Fruit fly (Drosophila melanogaster) whole organism, embryonic: ENCODE data around the gene Tollo.

Experiments
- Antp ChIP-seq: fragments of 200-800 bp; sonication (Bioruptor generic); optimal IDR thresholded peaks from 3 replicates; lab custom pipeline; 2016; ENCODE audit warnings: missing biosample characterization, missing genetic modification characterization
- Bdp1 ChIP-seq: fragments of 200-800 bp; sonication (Bioruptor generic); optimal IDR thresholded peaks from 3 replicates; lab custom pipeline; 2016; ENCODE audit warnings: missing biosample characterization, missing genetic modification characterization
- CG1024 ChIP-seq: fragments of 200-800 bp; sonication (Bioruptor generic); IDR thresholded peaks from 2 replicates; pipeline ENCODE4 v1.3.6; 2022; ENCODE audit warnings: missing biosample characterization, missing genetic modification characterization
- CG10366 ChIP-seq: fragments of 200-800 bp; sonication (Bioruptor generic); IDR thresholded peaks from 2 replicates; pipeline ENCODE4 v1.3.6; 2022; ENCODE audit warnings: missing biosample characterization, missing genetic modification characterization
- CG11247 ChIP-seq: fragments of 200-800 bp; sonication (Bioruptor generic); IDR thresholded peaks from 2 replicates; pipeline ENCODE4 v1.3.6; 2022; ENCODE audit warnings: missing biosample characterization, missing genetic modification characterization
- CG11456 ChIP-seq: fragments of 200-800 bp; sonication (Bioruptor generic); IDR thresholded peaks from 3 replicates; pipeline ENCODE4 v1.3.6; 2022; ENCODE audit warnings: missing biosample characterization, missing genetic modification characterization
- CG11695 ChIP-seq: fragments of 200-800 bp; sonication (Bioruptor generic); IDR thresholded peaks from 3 replicates; pipeline ENCODE4 v1.3.6; 2022; ENCODE audit warnings: missing biosample characterization, missing genetic modification characterization
- CG12071 ChIP-seq: fragments of 200-800 bp; sonication (Bioruptor generic); optimal IDR thresholded peaks from 3 replicates; lab custom pipeline; 2018; ENCODE audit warnings: missing biosample characterization, mild to moderate bottlenecking, missing genetic modification characterization
- CG14860 ChIP-seq: fragments of 200-800 bp; sonication (Bioruptor generic); IDR thresholded peaks from 3 replicates; pipeline ENCODE4 v1.3.6; 2022; ENCODE audit warnings: missing biosample characterization, missing genetic modification characterization; ENCODE audit not compliant: partially characterized antibody
- CG1529 ChIP-seq: fragments of 200-800 bp; sonication (Bioruptor generic); optimal IDR thresholded peaks from 3 replicates; lab custom pipeline; 2018; ENCODE audit warnings: missing biosample characterization, missing genetic modification characterization
- CG2875 ChIP-seq: fragments of 200-800 bp; sonication (Bioruptor generic); optimal IDR thresholded peaks from 2 replicates; lab custom pipeline; 2017; ENCODE audit warnings: missing biosample characterization, mild to moderate bottlenecking, missing genetic modification characterization, missing genetic modification reagents
- CG30020 ChIP-seq: fragments of 200-800 bp; optimal IDR thresholded peaks from 2 replicates; lab custom pipeline; 2019; ENCODE audit warnings: missing biosample characterization, mild to moderate bottlenecking, missing genetic modification characterization, moderate library complexity
- CG31224 ChIP-seq: fragments of 200-800 bp; sonication (Bioruptor generic); IDR thresholded peaks from 2 replicates; pipeline ENCODE4 v1.3.6; 2022; ENCODE audit warnings: missing biosample characterization, missing genetic modification characterization
- CG33213 ChIP-seq: fragments of 200-800 bp; sonication (Bioruptor generic); optimal IDR thresholded peaks from 3 replicates; lab custom pipeline; 2016; ENCODE audit warnings: missing biosample characterization, missing genetic modification characterization
- CG3407 ChIP-seq: fragments of 200-800 bp; sonication (Bioruptor generic); optimal IDR thresholded peaks from 2 replicates; lab custom pipeline; 2018; ENCODE audit warnings: missing biosample characterization, mild to moderate bottlenecking, missing genetic modification characterization
- CG3838 ChIP-seq: fragments of 200-800 bp; sonication (Bioruptor generic); optimal IDR thresholded peaks from 3 replicates; lab custom pipeline; 2016; ENCODE audit warnings: missing biosample characterization, missing genetic modification characterization
- CG4328 ChIP-seq: fragments of 200-800 bp; sonication (Bioruptor generic); optimal IDR thresholded peaks from 3 replicates; lab custom pipeline; 2017; ENCODE audit warnings: missing biosample characterization, missing genetic modification reagents, missing genetic modification characterization
- CG6765 ChIP-seq: fragments of 200-800 bp; sonication (Bioruptor generic); optimal IDR thresholded peaks from 3 replicates; lab custom pipeline; 2017; ENCODE audit warnings: missing biosample characterization, mild to moderate bottlenecking, missing genetic modification characterization
- CG8478 ChIP-seq: fragments of >200 bp; optimal IDR thresholded peaks from 2 replicates; lab custom pipeline; 2018
- CG9817 ChIP-seq: fragments of 200-800 bp; sonication (Bioruptor generic); optimal IDR thresholded peaks from 2 replicates; lab custom pipeline; 2018; ENCODE audit warnings: missing biosample characterization, mild to moderate bottlenecking, missing genetic modification characterization, moderate library complexity
- Camta ChIP-seq: fragments of 200-800 bp; sonication (Bioruptor generic); optimal IDR thresholded peaks from 2 replicates; lab custom pipeline; 2016; ENCODE audit warnings: missing biosample characterization, missing genetic modification characterization
- Chrac-16 ChIP-seq: fragments of 200-800 bp; sonication (Bioruptor generic); optimal IDR thresholded peaks from 3 replicates; lab custom pipeline; 2016; ENCODE audit warnings: missing biosample characterization, missing genetic modification characterization
- Dp ChIP-seq: fragments of 200-800 bp; sonication (Bioruptor generic); optimal IDR thresholded peaks from 2 replicates; lab custom pipeline; 2018; ENCODE audit warnings: missing biosample characterization, mild to moderate bottlenecking, missing genetic modification characterization, moderate library complexity
- E2f1 ChIP-seq: fragments of 200-800 bp; sonication (Bioruptor generic); IDR thresholded peaks from 2 replicates; pipeline ENCODE4 v1.3.6; 2022; ENCODE audit warnings: missing biosample characterization, missing genetic modification characterization
- GATAe ChIP-seq: fragments of 200-800 bp; sonication (Bioruptor generic); conservative IDR thresholded peaks from 2 replicates; pipeline ENCODE4 v1.3.6; 2022; ENCODE audit warnings: missing biosample characterization, missing genetic modification characterization
- Hr39 ChIP-seq: fragments of >200 bp; optimal IDR thresholded peaks from 2 replicates; lab custom pipeline; 2017
- Hr51 ChIP-seq, 2 experiments: fragments of 200-800 bp; sonication (Bioruptor generic); optimal IDR thresholded peaks; 2 replicates in 1 of 2; 3 replicates in 1 of 2; lab custom pipeline; 2016 to 2018; ENCODE audit warnings: missing biosample characterization in 2 of 2, missing genetic modification characterization in 2 of 2, mild to moderate bottlenecking in 1 of 2, moderate library complexity in 1 of 2
- Hsf ChIP-seq: fragments of 200-800 bp; sonication (Bioruptor generic); optimal IDR thresholded peaks from 3 replicates; lab custom pipeline; 2016; ENCODE audit warnings: missing biosample characterization, missing genetic modification characterization
- Lpt ChIP-seq: fragments of >200 bp; optimal IDR thresholded peaks from 2 replicates; lab custom pipeline; 2018; ENCODE audit warnings: missing biosample characterization, missing genetic modification characterization
- MESR4 ChIP-seq: fragments of 200-800 bp; sonication (Bioruptor generic); optimal IDR thresholded peaks from 2 replicates; lab custom pipeline; 2018; ENCODE audit warnings: missing biosample characterization, mild to moderate bottlenecking, missing genetic modification characterization, moderate library complexity
- PHDP ChIP-seq: fragments of 200-800 bp; sonication (Bioruptor generic); optimal IDR thresholded peaks from 3 replicates; lab custom pipeline; 2018; ENCODE audit warnings: missing biosample characterization, mild to moderate bottlenecking, missing genetic modification characterization, moderate library complexity
- Ravus ChIP-seq: fragments of 200-800 bp; sonication (Bioruptor generic); IDR thresholded peaks from 2 replicates; pipeline ENCODE4 v1.3.6; 2022; ENCODE audit warnings: missing biosample characterization, missing genetic modification characterization
- Scr ChIP-seq: fragments of 200-800 bp; sonication (Bioruptor generic); IDR thresholded peaks from 2 replicates; pipeline ENCODE4 v1.3.6; 2022; ENCODE audit warnings: missing biosample characterization, missing genetic modification characterization; ENCODE audit not compliant: partially characterized antibody
- ab ChIP-seq: fragments of 200-800 bp; sonication (Bioruptor generic); optimal IDR thresholded peaks from 2 replicates; lab custom pipeline; 2016; ENCODE audit warnings: missing biosample characterization, missing genetic modification characterization
- ase ChIP-seq: fragments of 200-800 bp; sonication (Bioruptor generic); IDR thresholded peaks from 3 replicates; pipeline ENCODE4 v1.3.6; 2022; ENCODE audit warnings: missing biosample characterization, missing genetic modification characterization
- bab2 ChIP-seq: fragments of 200-800 bp; sonication (Bioruptor generic); optimal IDR thresholded peaks from 2 replicates; lab custom pipeline; 2016; ENCODE audit warnings: missing biosample characterization, missing genetic modification characterization
- bsh ChIP-seq, 2 experiments: fragments of 200-800 bp; sonication (Bioruptor generic); optimal IDR thresholded peaks; 2 replicates each; lab custom pipeline; 2017 to 2018; ENCODE audit warnings: mild to moderate bottlenecking in 2 of 2, missing biosample characterization in 2 of 2, missing genetic modification characterization in 2 of 2, moderate library complexity in 1 of 2
- corto ChIP-seq: fragments of 200-800 bp; sonication (Bioruptor generic); optimal IDR thresholded peaks from 2 replicates; lab custom pipeline; 2016; ENCODE audit warnings: missing biosample characterization, mild to moderate bottlenecking, missing genetic modification characterization, moderate library complexity
- dan ChIP-seq: fragments of 200-800 bp; sonication (Bioruptor generic); IDR thresholded peaks from 2 replicates; pipeline ENCODE4 v1.3.6; 2022; ENCODE audit warnings: missing biosample characterization, missing genetic modification characterization
- exex ChIP-seq: fragments of 200-800 bp; sonication (Bioruptor generic); optimal IDR thresholded peaks from 4 replicates; lab custom pipeline; 2018; ENCODE audit warnings: missing biosample characterization, mild to moderate bottlenecking, missing genetic modification characterization, moderate library complexity
- gfzf ChIP-seq: fragments of 200-800 bp; sonication (Bioruptor generic); optimal IDR thresholded peaks from 2 replicates; lab custom pipeline; 2016; ENCODE audit warnings: missing biosample characterization, mild to moderate bottlenecking, missing genetic modification characterization, moderate library complexity
- gsb ChIP-seq: fragments of 200-800 bp; sonication (Bioruptor generic); IDR thresholded peaks from 2 replicates; pipeline ENCODE4 v1.3.6; 2022; ENCODE audit warnings: missing biosample characterization, missing genetic modification characterization
- hth ChIP-seq: fragments of >200 bp; optimal IDR thresholded peaks from 2 replicates; lab custom pipeline; 2017; ENCODE audit warnings: inconsistent platforms
- inv ChIP-seq: fragments of 200-800 bp; sonication (Bioruptor generic); IDR thresholded peaks from 2 replicates; pipeline ENCODE4 v1.3.6; 2022; ENCODE audit warnings: missing biosample characterization, missing genetic modification characterization; ENCODE audit not compliant: partially characterized antibody
- ken ChIP-seq: fragments of 200-800 bp; sonication (Bioruptor generic); IDR thresholded peaks from 3 replicates; pipeline ENCODE4 v1.3.6; 2022; ENCODE audit warnings: missing biosample characterization, missing genetic modification characterization
- p53 ChIP-seq: fragments of 200-800 bp; sonication (Bioruptor generic); optimal IDR thresholded peaks from 2 replicates; lab custom pipeline; 2016; ENCODE audit warnings: missing biosample characterization, missing genetic modification characterization
- pnt ChIP-seq: fragments of 200-800 bp; sonication (Bioruptor generic); optimal IDR thresholded peaks from 3 replicates; lab custom pipeline; 2016; ENCODE audit warnings: missing biosample characterization, missing genetic modification characterization
- prd ChIP-seq, 3 experiments: fragments of >200 bp in 2 of 3; fragments of 200-800 bp in 1 of 3; sonication (Bioruptor generic) in 1 of 3; optimal IDR thresholded peaks in 2 of 3; IDR thresholded peaks in 1 of 3; 2 replicates in 2 of 3; 3 replicates in 1 of 3; pipeline versions ENCODE4 v1.3.6 to Lab custom; 2017 to 2022; ENCODE audit warnings: missing biosample characterization in 1 of 3, missing genetic modification characterization in 1 of 3
- ro ChIP-seq: fragments of 200-800 bp; sonication (Bioruptor generic); IDR thresholded peaks from 2 replicates; pipeline ENCODE4 v1.3.6; 2022; ENCODE audit warnings: missing biosample characterization, missing genetic modification characterization
- sd ChIP-seq: fragments of 200-800 bp; sonication (Bioruptor generic); optimal IDR thresholded peaks from 3 replicates; lab custom pipeline; 2018; ENCODE audit warnings: missing biosample characterization, mild to moderate bottlenecking, missing genetic modification characterization, moderate library complexity
- twi ChIP-seq: fragments of 200-800 bp; optimal IDR thresholded peaks from 2 replicates; lab custom pipeline; 2019; ENCODE audit warnings: missing biosample characterization, mild to moderate bottlenecking, missing genetic modification characterization, moderate library complexity
- vfl ChIP-seq: fragments of 200-800 bp; sonication (Bioruptor generic); optimal IDR thresholded peaks from 2 replicates; lab custom pipeline; 2016; ENCODE audit warnings: missing biosample characterization, missing genetic modification characterization

The Tollo gene

dm6 chr3L:15261067-15261506 lies 25.7 kb downstream of the Tollo start (continued):
- TF ChIP-seq CG10366 (peak; percentile 29; the same call in 1 of the 2 replicates), Scr (GFP tag; lab: Robert Waterston, UW) (no peak), Bdp1 (GFP tag; lab: Kevin White, UChicago) (no peak), CG33213 (GFP tag; lab: Kevin White, UChicago) (no peak), Hr51 (GFP tag; optimal IDR thresholded peaks at IDR 0.05; lab: Kevin White, UChicago) (peak in 1 of 2 experiments; percentile 67), sd (tag; lab: Kevin White, UChicago) (no peak), ase (no peak), bab2 (GFP tag; lab: Kevin White, UChicago) (no peak), CG1529 (GFP tag; lab: Kevin White, UChicago) (peak; percentile 71), GATAe (GFP tag; lab: Robert Waterston, UW) (no peak), CG4328 (GFP tag; lab: Kevin White, UChicago) (peak; percentile 6), CG9817 (tag; lab: Kevin White, UChicago) (no peak), PHDP (tag; lab: Kevin White, UChicago) (peak; percentile 58), Antp (GFP tag; lab: Kevin White, UChicago) (no peak), gsb (no peak), vfl (GFP tag; lab: Kevin White, UChicago) (no peak), bsh (GFP tag; optimal IDR thresholded peaks at IDR 0.05; lab: Kevin White, UChicago) (peak; percentile 63 to 83), CG12071 (GFP tag; lab: Kevin White, UChicago) (no peak), CG11695 (GFP tag; lab: Robert Waterston, UW) (0 out of 3 replicates have a peak, but pooled peaks have one; percentile 32), Camta (GFP tag; lab: Kevin White, UChicago) (no peak), ken (no peak), Chrac-16 (peak; percentile 61), Hr39 (lab: Kevin White, UChicago) (no peak), CG3407 (GFP tag; lab: Kevin White, UChicago) (peak; percentile 55), CG6765 (GFP tag; lab: Kevin White, UChicago) (no peak), pnt (GFP tag; lab: Kevin White, UChicago) (peak; percentile 7), Ravus (GFP tag; lab: Robert Waterston, UW) (no peak), ro (GFP tag; lab: Robert Waterston, UW) (no peak; the same call in 1 of the 2 replicates), Lpt (GFP tag; lab: Kevin White, UChicago) (no peak), CG8478 (no peak), Dp (no peak), Hsf (GFP tag; lab: Kevin White, UChicago) (no peak), CG2875 (GFP tag; lab: Kevin White, UChicago) (peak; percentile 31), E2f1 (GFP tag; lab: Robert Waterston, UW) (peak; percentile 48), dan (no peak; the same call in 1 of the 2 replicates), inv (GFP tag; lab: Robert Waterston, UW) (no peak), twi (tag; lab: Kevin White, UChicago) (peak; percentile 67), CG3838 (no peak), ab (GFP tag; lab: Kevin White, UChicago) (no peak), CG1024 (GFP tag; lab: Robert Waterston, UW) (no peak), gfzf (GFP tag; lab: Kevin White, UChicago) (no peak), CG11456 (no peak), CG11247 (GFP tag; lab: Robert Waterston, UW) (0 out of 2 replicates have a peak, but pooled peaks have one; percentile 29), MESR4 (GFP tag; lab: Kevin White, UChicago) (no peak), p53 (no peak), hth (lab: Kevin White, UChicago) (no peak), prd (optimal IDR thresholded peaks at IDR 0.05; lab: Kevin White, UChicago) (no peak), prd (GFP tag; IDR thresholded peaks at IDR 0.05; lab: Robert Waterston, UW) (peak; percentile 81), CG30020 (tag; lab: Kevin White, UChicago) (peak; percentile 44), CG14860 (GFP tag; lab: Robert Waterston, UW) (no peak), exex (tag; lab: Kevin White, UChicago) (no peak), CG31224 (GFP tag; lab: Robert Waterston, UW) (no peak), corto (GFP tag; lab: Kevin White, UChicago) (peak; percentile 61)
